Fruit fly (Drosophila melanogaster): ENCODE data around the gene Apl.
A peak's percentile ranks its signal among the peaks of the same experiment; 100 is the strongest.

Apl gene

dm6 chr3L:16582678-16583315 is 12.2 kb upstream of the Apl start, which contains the start of gene Rpn12 (continued):
- TF ChIP-seq HLH54F (GFP tag; optimal IDR thresholded peaks at IDR 0.05) = peak; percentile 15
- TF ChIP-seq CG1603 (tag; optimal IDR thresholded peaks at IDR 0.05) = peak; percentile 50
- TF ChIP-seq B-H2 (GFP tag; optimal IDR thresholded peaks at IDR 0.05) = peak; percentile 34
- TF ChIP-seq CG3163 (GFP tag; optimal IDR thresholded peaks at IDR 0.05) = no peak
- no peak for TF ChIP-seq crol (GFP tag; IDR thresholded peaks at IDR 0.05)
- TF ChIP-seq sug (tag; optimal IDR thresholded peaks at IDR 0.05) = peak; percentile 38
- peak; percentile 5 for TF ChIP-seq Fer2 (tag; optimal IDR thresholded peaks at IDR 0.05)
- peak; percentile 40; the same call in 1 of the 2 replicates for TF ChIP-seq E2f2 (GFP tag; IDR thresholded peaks at IDR 0.05)
- TF ChIP-seq sim (GFP tag; IDR thresholded peaks at IDR 0.05) = no peak
- TF ChIP-seq nerfin-1 (tag; optimal IDR thresholded peaks at IDR 0.05) = peak; percentile 29
- peak; percentile 82 for TF ChIP-seq bbx (GFP tag; IDR thresholded peaks at IDR 0.05; ENCODE audit: partially characterized antibody)
- TF ChIP-seq CG5180 (GFP tag; optimal IDR thresholded peaks at IDR 0.05) = no peak
- no peak for TF ChIP-seq CG33557 (GFP tag; optimal IDR thresholded peaks at IDR 0.05)
- TF ChIP-seq oc (tag; optimal IDR thresholded peaks at IDR 0.05) = no peak
- TF ChIP-seq CG42726 (GFP tag; IDR thresholded peaks at IDR 0.05; ENCODE audit: partially characterized antibody) = no peak; the same call in 1 of the 2 replicates
- TF ChIP-seq lbe (GFP tag; optimal IDR thresholded peaks at IDR 0.05) = peak; percentile 27
- TF ChIP-seq CG17802 (tag; optimal IDR thresholded peaks at IDR 0.05) = no peak
- TF ChIP-seq chm (GFP tag; IDR thresholded peaks at IDR 0.05) = no peak
- no peak for TF ChIP-seq CG30431 (GFP tag; optimal IDR thresholded peaks at IDR 0.05)
- TF ChIP-seq CG14860 (GFP tag; IDR thresholded peaks at IDR 0.05; ENCODE audit: partially characterized antibody) = peak; percentile 67
- TF ChIP-seq CG1832 (GFP tag; optimal IDR thresholded peaks at IDR 0.05) = no peak
- no peak for TF ChIP-seq CG10959 (GFP tag; IDR thresholded peaks at IDR 0.05)
- TF ChIP-seq dmrt11E (tag; optimal IDR thresholded peaks at IDR 0.05) = no peak
- no peak for TF ChIP-seq CG6813 (GFP tag; optimal IDR thresholded peaks at IDR 0.05)
- no peak for TF ChIP-seq esg (GFP tag; conservative IDR thresholded peaks at IDR 0.05)
- no peak for TF ChIP-seq CG1233 (GFP tag; optimal IDR thresholded peaks at IDR 0.05)
- TF ChIP-seq CG18476 (GFP tag; optimal IDR thresholded peaks at IDR 0.05) = no peak
- no peak for TF ChIP-seq CG9876 (GFP tag; optimal IDR thresholded peaks at IDR 0.05)
- TF ChIP-seq Chrac-16 (GFP tag; optimal IDR thresholded peaks at IDR 0.05) = peak; percentile 33
- TF ChIP-seq CG17359 (tag; optimal IDR thresholded peaks at IDR 0.05) = peak; percentile 14
- no peak for TF ChIP-seq bowl (GFP tag; IDR thresholded peaks at IDR 0.05)
- no peak for TF ChIP-seq sob (GFP tag; IDR thresholded peaks at IDR 0.05)
- no peak for TF ChIP-seq CG31365 (tag; optimal IDR thresholded peaks at IDR 0.05)
- peak; percentile 81 for TF ChIP-seq Bgb (GFP tag; IDR thresholded peaks at IDR 0.05; ENCODE audit: partially characterized antibody)
- no peak for TF ChIP-seq CG11093 (GFP tag; IDR thresholded peaks at IDR 0.05)
- peak; percentile 31 for TF ChIP-seq dm (GFP tag; optimal IDR thresholded peaks at IDR 0.05)
- TF ChIP-seq gfzf (GFP tag; optimal IDR thresholded peaks at IDR 0.05) = peak; percentile 8
- peak; percentile 80 for TF ChIP-seq tna (GFP tag; IDR thresholded peaks at IDR 0.05; ENCODE audit: partially characterized antibody)
- no peak for TF ChIP-seq H2.0 (GFP tag; IDR thresholded peaks at IDR 0.05)
- peak; percentile 64 for TF ChIP-seq trem (tag; optimal IDR thresholded peaks at IDR 0.05)
- no peak for TF ChIP-seq gcm2 (GFP tag; optimal IDR thresholded peaks at IDR 0.05)
- no peak for TF ChIP-seq Sox100B (GFP tag; optimal IDR thresholded peaks at IDR 0.05)
- TF ChIP-seq Jarid2 (GFP tag; optimal IDR thresholded peaks at IDR 0.05) = no peak
- TF ChIP-seq Dek (tag; optimal IDR thresholded peaks at IDR 0.05) = peak; percentile 7
- 0 out of 3 replicates have a peak, but pooled peaks have one; percentile 49 for TF ChIP-seq mld (GFP tag; IDR thresholded peaks at IDR 0.05; ENCODE audit: partially characterized antibody)
- TF ChIP-seq CG9437 (GFP tag; optimal IDR thresholded peaks at IDR 0.05) = no peak
- no peak for TF ChIP-seq ap (GFP tag; IDR thresholded peaks at IDR 0.05)
- no peak for TF ChIP-seq cwo (GFP tag; optimal IDR thresholded peaks at IDR 0.05)
- TF ChIP-seq lilli (GFP tag; optimal IDR thresholded peaks at IDR 0.05) = peak; percentile 58

Measured in whole organism, embryonic.